Worm (Caenorhabditis elegans): ENCODE measurements around the gene F16B4.2.

The F16B4.2 gene

ce11 chrV:1561169-1561568 is 39.7 kb upstream of the F16B4.2 start:
- TF ChIP-seq nhr-19 (GFP tag; conservative IDR thresholded peaks at IDR 0.05) = 0 out of 2 replicates have a peak, but pooled peaks have one; percentile 8

- TF ChIP-seq nhr-11 (tag; optimal IDR thresholded peaks at IDR 0.05) (no peak), lin-13 (GFP tag; optimal IDR thresholded peaks at IDR 0.05) (no peak), nhr-20 (tag; optimal IDR thresholded peaks at IDR 0.05) (no peak), swsn-7 (tag; optimal IDR thresholded peaks at IDR 0.05) (no peak)
Measured at ce11 chrV:1566776-1567175, 34.1 kb upstream of the F16B4.2 start, which contains the start of gene cdc-25.2. Gene cdc-25.2 (plus strand): TSS chrV:1567076.

ce11 chrV:1569750-1570419 is 31.0 kb upstream of the F16B4.2 start:
- TF ChIP-seq skn-1 (tag; optimal IDR thresholded peaks at IDR 0.05) (no peak), xbp-1 (tag; optimal IDR thresholded peaks at IDR 0.05) (peak; percentile 91), tbx-2 (tag; optimal IDR thresholded peaks at IDR 0.05) (no peak), nhr-85 (tag) (no peak), unc-62 (GFP tag; optimal IDR thresholded peaks at IDR 0.05) (no peak), blmp-1 (tag; optimal IDR thresholded peaks at IDR 0.05) (peak; percentile 52), C16A3.4 (tag; optimal IDR thresholded peaks at IDR 0.05) (no peak), egl-27 (tag; optimal IDR thresholded peaks at IDR 0.05) (no peak), nhr-20 (tag; optimal IDR thresholded peaks at IDR 0.05) (no peak), hlh-17 (GFP tag; optimal IDR thresholded peaks at IDR 0.05; ENCODE audit: borderline replicate concordance) (no peak), aha-1 (tag; optimal IDR thresholded peaks at IDR 0.05) (no peak), lin-13 (GFP tag; optimal IDR thresholded peaks at IDR 0.05) (no peak)

ce11 chrV:1570679-1571078 is 30.2 kb upstream of the F16B4.2 start:
- TF ChIP-seq grh-1 (GFP tag; IDR thresholded peaks at IDR 0.05) (no peak), unc-30 (tag; optimal IDR thresholded peaks at IDR 0.05) (no peak), dsc-1 (tag; optimal IDR thresholded peaks at IDR 0.05) (peak; percentile 13), isw-1 (GFP tag; IDR thresholded peaks at IDR 0.05) (no peak), nhr-237 (tag; optimal IDR thresholded peaks at IDR 0.05) (no peak), sox-4 (tag; optimal IDR thresholded peaks at IDR 0.05) (no peak)

ce11 chrV:1572585-1572984 is 28.3 kb upstream of the F16B4.2 start:
- no peak for TF ChIP-seq nhr-77 (tag; optimal IDR thresholded peaks at IDR 0.05)
- peak in 1 of 2 experiments; percentile 21 for TF ChIP-seq ztf-11 (tag; optimal IDR thresholded peaks at IDR 0.05)
- no peak for TF ChIP-seq snu-23 (GFP tag; optimal IDR thresholded peaks at IDR 0.05)
- TF ChIP-seq nhr-85 (tag) = peak; percentile 42
- TF ChIP-seq C04F5.9 (tag; optimal IDR thresholded peaks at IDR 0.05) = no peak

- TF ChIP-seq dpl-1 (GFP tag; optimal IDR thresholded peaks at IDR 0.05) = no peak
- peak; percentile 10 for TF ChIP-seq dsc-1 (tag; optimal IDR thresholded peaks at IDR 0.05)
Measured at ce11 chrV:1574599-1574998, 26.2 kb upstream of the F16B4.2 start.

ce11 chrV:1575493-1576084 is 25.2 kb upstream of the F16B4.2 start:
- TF ChIP-seq elt-2 (tag; optimal IDR thresholded peaks at IDR 0.05) (no peak), alr-1 (tag; optimal IDR thresholded peaks at IDR 0.05; ENCODE audit: borderline replicate concordance) (no peak), elt-3 (tag; optimal IDR thresholded peaks at IDR 0.05) (no peak), nhr-237 (tag; optimal IDR thresholded peaks at IDR 0.05) (no peak), lin-35 (GFP tag; optimal IDR thresholded peaks at IDR 0.05) (no peak), jun-1 (tag; optimal IDR thresholded peaks at IDR 0.05) (no peak), snu-23 (GFP tag; optimal IDR thresholded peaks at IDR 0.05) (no peak), nhr-71 (tag; optimal IDR thresholded peaks at IDR 0.05) (no peak), nhr-11 (tag; optimal IDR thresholded peaks at IDR 0.05) (no peak), pax-3 (tag; optimal IDR thresholded peaks at IDR 0.05) (no peak)
